Worm (Caenorhabditis elegans): Measurements from ENCODE around the gene C04G6.4.

Gene C04G6.4

ce11 chrII:5048185-5048795 lies 35.0 kb downstream of the C04G6.4 start:
- TF ChIP-seq lsy-2 (tag; optimal IDR thresholded peaks at IDR 0.05), result no peak
- no peak for TF ChIP-seq lin-39 (tag; optimal IDR thresholded peaks at IDR 0.05)
- TF ChIP-seq unc-98 (GFP tag; IDR thresholded peaks at IDR 0.05), result no peak
- no peak for TF ChIP-seq mef-2 (tag; optimal IDR thresholded peaks at IDR 0.05)
- TF ChIP-seq sptf-1 (tag; optimal IDR thresholded peaks at IDR 0.05), result no peak
- no peak for TF ChIP-seq ets-5 (GFP tag; IDR thresholded peaks at IDR 0.05)
- TF ChIP-seq elt-2 (tag; optimal IDR thresholded peaks at IDR 0.05), result no peak
- peak; percentile 5 for TF ChIP-seq lir-3 (tag; optimal IDR thresholded peaks at IDR 0.05; ENCODE audit: poor library complexity)
- TF ChIP-seq ztf-11 (tag; optimal IDR thresholded peaks at IDR 0.05), result no peak
- no peak for TF ChIP-seq ceh-82 (tag; optimal IDR thresholded peaks at IDR 0.05)
- no peak for TF ChIP-seq fkh-4 (tag; optimal IDR thresholded peaks at IDR 0.05; ENCODE audit: borderline replicate concordance)
- TF ChIP-seq alr-1 (tag; optimal IDR thresholded peaks at IDR 0.05; ENCODE audit: borderline replicate concordance), result no peak
- TF ChIP-seq nhr-84 (tag; optimal IDR thresholded peaks at IDR 0.05), result no peak
- TF ChIP-seq nhr-90 (tag; optimal IDR thresholded peaks at IDR 0.05; ENCODE audit: poor library complexity), result no peak
- TF ChIP-seq ces-1 (GFP tag; optimal IDR thresholded peaks at IDR 0.05), result no peak
- TF ChIP-seq vab-15 (tag; optimal IDR thresholded peaks at IDR 0.05), result no peak
- TF ChIP-seq lin-35 (GFP tag; optimal IDR thresholded peaks at IDR 0.05), result peak in 1 of 2 experiments; percentile 49
- TF ChIP-seq lin-15B (tag; optimal IDR thresholded peaks at IDR 0.05), result no peak
- no peak for TF ChIP-seq xbp-1 (tag; optimal IDR thresholded peaks at IDR 0.05)
- TF ChIP-seq jun-1 (tag; optimal IDR thresholded peaks at IDR 0.05), result no peak
- TF ChIP-seq nhr-85 (tag), result peak; percentile 71
- peak; percentile 23 for TF ChIP-seq nhr-71 (tag; optimal IDR thresholded peaks at IDR 0.05)
- no peak for TF ChIP-seq nhr-20 (tag; optimal IDR thresholded peaks at IDR 0.05)
- no peak for TF ChIP-seq aha-1 (tag; optimal IDR thresholded peaks at IDR 0.05)
- TF ChIP-seq fkh-10 (GFP tag; optimal IDR thresholded peaks at IDR 0.05), result no peak
- TF ChIP-seq nhr-77 (tag; optimal IDR thresholded peaks at IDR 0.05), result no peak
- no peak for TF ChIP-seq fos-1 (tag; optimal IDR thresholded peaks at IDR 0.05)
- TF ChIP-seq hlh-4 (tag; optimal IDR thresholded peaks at IDR 0.05), result no peak
- TF ChIP-seq tlp-1 (tag; optimal IDR thresholded peaks at IDR 0.05), result no peak
- no peak for TF ChIP-seq zip-4 (GFP tag; optimal IDR thresholded peaks at IDR 0.05)
- no peak for TF ChIP-seq efl-3 (GFP tag; optimal IDR thresholded peaks at IDR 0.05)
- no peak for TF ChIP-seq mab-9 (GFP tag; IDR thresholded peaks at IDR 0.05)
- no peak for TF ChIP-seq mdl-1 (tag; optimal IDR thresholded peaks at IDR 0.05)
- no peak for TF ChIP-seq ceh-90 (tag; optimal IDR thresholded peaks at IDR 0.05)
- no peak for TF ChIP-seq ceh-8 (GFP tag; optimal IDR thresholded peaks at IDR 0.05)
- TF ChIP-seq pag-3 (tag; optimal IDR thresholded peaks at IDR 0.05; ENCODE audit: borderline replicate concordance, insufficient read depth), result no peak
- TF ChIP-seq nhr-12 (tag; optimal IDR thresholded peaks at IDR 0.05), result no peak
- no peak for TF ChIP-seq rnt-1 (tag; optimal IDR thresholded peaks at IDR 0.05)
- TF ChIP-seq blmp-1 (tag; optimal IDR thresholded peaks at IDR 0.05), result peak; percentile 12
- no peak for TF ChIP-seq snpc-4 (tag; optimal IDR thresholded peaks at IDR 0.05)
- no peak for TF ChIP-seq sox-4 (tag; optimal IDR thresholded peaks at IDR 0.05)
- TF ChIP-seq sup-37 (GFP tag; optimal IDR thresholded peaks at IDR 0.05), result no peak
- TF ChIP-seq elt-3 (tag; optimal IDR thresholded peaks at IDR 0.05), result no peak
- TF ChIP-seq efl-1 (optimal IDR thresholded peaks at IDR 0.05), result no peak
- peak in 1 of 2 experiments; percentile 80 for TF ChIP-seq efl-1 (GFP tag; optimal IDR thresholded peaks at IDR 0.05 in 1 of 2)
- peak; percentile 59 for TF ChIP-seq lin-14 (GFP tag; optimal IDR thresholded peaks at IDR 0.05)
- no peak for TF ChIP-seq tbx-2 (tag; optimal IDR thresholded peaks at IDR 0.05)
- peak; percentile 4 for TF ChIP-seq mep-1 (tag; optimal IDR thresholded peaks at IDR 0.05)
- no peak for TF ChIP-seq unc-86 (tag; optimal IDR thresholded peaks at IDR 0.05)
- no peak for TF ChIP-seq C34B4.2 (tag; optimal IDR thresholded peaks at IDR 0.05)
- TF ChIP-seq snu-23 (GFP tag; optimal IDR thresholded peaks at IDR 0.05), result peak; percentile 39
- no peak for TF ChIP-seq aly-2 (tag; optimal IDR thresholded peaks at IDR 0.05)
- TF ChIP-seq swsn-7 (tag; optimal IDR thresholded peaks at IDR 0.05), result no peak
